Worm (Caenorhabditis elegans) whole organism, L1 larva: ENCODE results near the gene jun-1.

Experiments used
- C04F5.9 ChIP-seq: sonication (generic microtip); optimal IDR thresholded peaks from 2 replicates; lab custom pipeline; 2016; ENCODE audit warnings: missing genetic modification characterization, missing compliant biosample characterization
- C34B4.2 ChIP-seq: sonication (generic microtip); optimal IDR thresholded peaks from 2 replicates; lab custom pipeline; 2017; ENCODE audit warnings: mild to moderate bottlenecking, missing genetic modification characterization, missing compliant biosample characterization
- F16B12.6 ChIP-seq: fragments of 150-350 bp; optimal IDR thresholded peaks from 2 replicates; lab custom pipeline; 2014; ENCODE audit warnings: missing biosample characterization, missing genetic modification characterization
- ceh-88 ChIP-seq: fragments of 200-800 bp; sonication (Bioruptor generic); IDR thresholded peaks from 2 replicates; pipeline ENCODE4 v1.3.6; 2022; ENCODE audit warnings: missing genetic modification characterization, missing compliant biosample characterization
- dpl-1 ChIP-seq, 3 experiments: fragments of 150-350 bp in 2 of 3; sonication (generic microtip) in 1 of 3; optimal IDR thresholded peaks; 2 replicates each; lab custom pipeline; 2014 to 2017; ENCODE audit warnings: missing biosample characterization in 3 of 3, missing genetic modification characterization in 3 of 3, missing genetic modification reagents in 3 of 3
- dsc-1 ChIP-seq: sonication (generic microtip); optimal IDR thresholded peaks from 2 replicates; lab custom pipeline; 2016; ENCODE audit warnings: mild to moderate bottlenecking, missing genetic modification characterization, missing compliant biosample characterization
- efl-1 ChIP-seq, 4 experiments: fragments of 150-350 bp; optimal IDR thresholded peaks in 3 of 4; peaks in 1 of 4; 1 replicate in 1 of 4; 2 replicates in 3 of 4; lab custom pipeline; 2014; ENCODE audit warnings: missing biosample characterization in 2 of 4, missing genetic modification characterization in 2 of 4, missing genetic modification reagents in 2 of 4
- efl-3 ChIP-seq: fragments of 200-800 bp; sonication (Bioruptor generic); optimal IDR thresholded peaks from 2 replicates; lab custom pipeline; 2018; ENCODE audit warnings: mild to moderate bottlenecking, missing genetic modification characterization, missing compliant biosample characterization
- egl-13 ChIP-seq: sonication (generic microtip); optimal IDR thresholded peaks from 2 replicates; lab custom pipeline; 2016; ENCODE audit warnings: missing genotype, missing genetic modification reagents, missing genetic modification characterization, missing compliant biosample characterization
- egl-27 ChIP-seq, 2 experiments: fragments of 150-350 bp in 1 of 2; sonication (generic microtip); optimal IDR thresholded peaks; 3 replicates each; lab custom pipeline; 2017 to 2018; ENCODE audit warnings: missing biosample characterization in 2 of 2, missing genetic modification characterization in 2 of 2, missing genetic modification reagents in 2 of 2
- fkh-10 ChIP-seq: sonication (generic microtip); optimal IDR thresholded peaks from 2 replicates; lab custom pipeline; 2017; ENCODE audit warnings: missing biosample characterization, missing genetic modification reagents, missing genetic modification characterization
- fkh-8 ChIP-seq: sonication (generic microtip); optimal IDR thresholded peaks from 2 replicates; lab custom pipeline; 2016; ENCODE audit warnings: mild to moderate bottlenecking, missing genetic modification characterization, missing compliant biosample characterization
- fos-1 ChIP-seq: fragments of 150-350 bp; optimal IDR thresholded peaks from 2 replicates; lab custom pipeline; 2014; ENCODE audit warnings: missing biosample characterization, missing genetic modification characterization
- grh-1 ChIP-seq: fragments of 200-800 bp; sonication (Bioruptor generic); IDR thresholded peaks from 2 replicates; pipeline ENCODE4 v1.3.6; 2022; ENCODE audit warnings: missing genetic modification reagents, missing genetic modification characterization, missing compliant biosample characterization
- hlh-4 ChIP-seq: sonication (generic microtip); optimal IDR thresholded peaks from 2 replicates; lab custom pipeline; 2016; ENCODE audit warnings: mild to moderate bottlenecking, missing genetic modification characterization, missing compliant biosample characterization
- hpl-2 ChIP-seq: fragments of 150-350 bp; optimal IDR thresholded peaks from 2 replicates; lab custom pipeline; 2014; ENCODE audit warnings: missing biosample characterization, missing genetic modification reagents, missing genetic modification characterization
- irx-1 ChIP-seq: sonication (generic microtip); optimal IDR thresholded peaks from 2 replicates; lab custom pipeline; 2016; ENCODE audit warnings: missing genetic modification characterization, missing compliant biosample characterization
- lin-13 ChIP-seq: fragments of 150-350 bp; optimal IDR thresholded peaks from 2 replicates; lab custom pipeline; 2014; ENCODE audit warnings: missing biosample characterization, missing genetic modification reagents, missing genetic modification characterization
- lin-14 ChIP-seq: fragments of 200-800 bp; sonication (Bioruptor generic); optimal IDR thresholded peaks from 2 replicates; lab custom pipeline; 2018; ENCODE audit warnings: mild to moderate bottlenecking, missing genetic modification characterization, moderate library complexity, missing compliant biosample characterization
- lsy-2 ChIP-seq, 2 experiments: fragments of 150-350 bp; optimal IDR thresholded peaks; 2 replicates each; lab custom pipeline; 2014; ENCODE audit warnings: missing biosample characterization in 2 of 2, missing genetic modification characterization in 2 of 2
- mab-9 ChIP-seq: fragments of 200-800 bp; sonication (Bioruptor generic); IDR thresholded peaks from 2 replicates; pipeline ENCODE4 v1.3.6; 2022; ENCODE audit warnings: missing genetic modification reagents, missing genetic modification characterization, missing compliant biosample characterization
- mep-1 ChIP-seq: fragments of 150-350 bp; optimal IDR thresholded peaks from 2 replicates; lab custom pipeline; 2014; ENCODE audit warnings: missing biosample characterization, missing genetic modification characterization
- nhr-11 ChIP-seq: fragments of 150-350 bp; optimal IDR thresholded peaks from 2 replicates; lab custom pipeline; 2014; ENCODE audit warnings: missing biosample characterization, missing genetic modification characterization
- nhr-19 ChIP-seq: fragments of 200-800 bp; sonication (Bioruptor generic); conservative IDR thresholded peaks from 2 replicates; pipeline ENCODE4 v1.3.6; 2022; ENCODE audit warnings: missing genetic modification characterization, missing compliant biosample characterization
- nhr-47 ChIP-seq: sonication (generic microtip); optimal IDR thresholded peaks from 2 replicates; lab custom pipeline; 2016; ENCODE audit warnings: mild to moderate bottlenecking, missing genetic modification characterization, moderate library complexity, missing compliant biosample characterization
- nhr-71 ChIP-seq: sonication (generic microtip); optimal IDR thresholded peaks from 2 replicates; lab custom pipeline; 2016; ENCODE audit warnings: mild to moderate bottlenecking, missing genetic modification characterization, moderate library complexity, missing compliant biosample characterization
- nhr-76 ChIP-seq: sonication (generic microtip); optimal IDR thresholded peaks from 2 replicates; lab custom pipeline; 2017; ENCODE audit warnings: missing biosample characterization, missing genetic modification characterization
- nhr-77 ChIP-seq: fragments of 150-350 bp; optimal IDR thresholded peaks from 2 replicates; lab custom pipeline; 2014; ENCODE audit warnings: missing biosample characterization, missing genetic modification characterization
- nhr-84 ChIP-seq: sonication (generic microtip); optimal IDR thresholded peaks from 2 replicates; lab custom pipeline; 2017; ENCODE audit warnings: missing biosample characterization, missing genetic modification characterization
- nhr-85 ChIP-seq: sonication (generic microtip); peaks from one replicate; lab custom pipeline; 2016; ENCODE audit warnings: missing genetic modification characterization, inconsistent platforms, missing compliant biosample characterization
- nhr-90 ChIP-seq: sonication (generic microtip); optimal IDR thresholded peaks from 2 replicates; lab custom pipeline; 2016; ENCODE audit warnings: mild to moderate bottlenecking, missing genetic modification characterization, missing compliant biosample characterization; ENCODE audit not compliant: poor library complexity
- rnt-1 ChIP-seq: sonication (generic microtip); optimal IDR thresholded peaks from 2 replicates; lab custom pipeline; 2016; ENCODE audit warnings: mild to moderate bottlenecking, missing genetic modification characterization, moderate library complexity, missing compliant biosample characterization
- snpc-4 ChIP-seq: fragments of 150-350 bp; optimal IDR thresholded peaks from 2 replicates; lab custom pipeline; 2014; ENCODE audit warnings: missing biosample characterization, missing genetic modification characterization
- snu-23 ChIP-seq: sonication (generic microtip); optimal IDR thresholded peaks from 2 replicates; lab custom pipeline; 2016; ENCODE audit warnings: missing genetic modification characterization, missing compliant biosample characterization
- tbx-2 ChIP-seq: sonication (generic microtip); optimal IDR thresholded peaks from 2 replicates; lab custom pipeline; 2016; ENCODE audit warnings: missing genetic modification characterization, missing compliant biosample characterization
- tlp-1 ChIP-seq: fragments of 150-350 bp; optimal IDR thresholded peaks from 2 replicates; lab custom pipeline; 2014; ENCODE audit warnings: missing biosample characterization, missing genetic modification characterization
- unc-62 ChIP-seq: fragments of 150-350 bp; optimal IDR thresholded peaks from 2 replicates; lab custom pipeline; 2014; ENCODE audit warnings: missing biosample characterization, missing genetic modification reagents, missing genetic modification characterization
- unc-86 ChIP-seq: sonication (generic microtip); optimal IDR thresholded peaks from 2 replicates; lab custom pipeline; 2016; ENCODE audit warnings: missing genetic modification characterization, missing compliant biosample characterization
- vab-15 ChIP-seq: sonication (generic microtip); optimal IDR thresholded peaks from 2 replicates; lab custom pipeline; 2017; ENCODE audit warnings: missing genotype, mild to moderate bottlenecking, missing genetic modification characterization, missing compliant biosample characterization
- xbp-1 ChIP-seq: sonication (generic microtip); optimal IDR thresholded peaks from 2 replicates; lab custom pipeline; 2016; ENCODE audit warnings: missing genetic modification characterization, missing compliant biosample characterization
- zip-4 ChIP-seq: fragments of 200-800 bp; sonication (Bioruptor generic); optimal IDR thresholded peaks from 2 replicates; lab custom pipeline; 2018; ENCODE audit warnings: mild to moderate bottlenecking, missing genetic modification characterization, moderate library complexity, missing compliant biosample characterization

The jun-1 gene

ce11 chrII:9120813-9121554, 8.0 kb downstream of the jun-1 start:
- TF ChIP-seq unc-62 (GFP tag; lab: Kevin White, UChicago) (no peak), grh-1 (no peak), unc-86 (tag; lab: Kevin White, UChicago) (peak; percentile 57), hpl-2 (no peak), F16B12.6 (no peak), vab-15 (tag; lab: Kevin White, UChicago) (no peak), efl-1 (optimal IDR thresholded peaks at IDR 0.05; lab: Kevin White, UChicago) (no peak), efl-1 (GFP tag; optimal IDR thresholded peaks at IDR 0.05 in 1 of 2; lab: Kevin White, UChicago) (peak in 1 of 2 experiments; percentile 55), fkh-8 (peak; percentile 75), xbp-1 (tag; lab: Kevin White, UChicago) (no peak), fkh-10 (GFP tag; lab: Kevin White, UChicago) (peak; percentile 8), dsc-1 (peak; percentile 42), snpc-4 (no peak), hlh-4 (no peak), C34B4.2 (tag; lab: Kevin White, UChicago) (no peak), nhr-71 (tag; lab: Kevin White, UChicago) (peak; percentile 47), egl-13 (no peak), nhr-77 (tag; lab: Kevin White, UChicago) (no peak), mep-1 (tag; lab: Kevin White, UChicago) (no peak), irx-1 (no peak), nhr-47 (peak; percentile 53), egl-27 (tag; optimal IDR thresholded peaks at IDR 0.05; lab: Kevin White, UChicago) (no peak), lin-14 (GFP tag; lab: Kevin White, UChicago) (peak; percentile 55), ceh-88 (no peak), nhr-90 (tag; lab: Kevin White, UChicago) (no peak), dpl-1 (GFP tag; optimal IDR thresholded peaks at IDR 0.05; lab: Kevin White, UChicago) (no peak), fos-1 (no peak), nhr-19 (GFP tag; lab: Robert Waterston, UW) (no peak)
- TF ChIP-seq, all 84 proteins: peak for 8

- TF ChIP-seq irx-1: no peak
- TF ChIP-seq nhr-85 (tag; lab: Kevin White, UChicago): peak; percentile 69
- TF ChIP-seq, all 84 proteins: peak for 1
Observed at ce11 chrII:9124353-9124752, 11.4 kb downstream of the jun-1 start.

- TF ChIP-seq C04F5.9: no peak
- TF ChIP-seq tbx-2: no peak
- TF ChIP-seq nhr-11 (tag; lab: Kevin White, UChicago): no peak
- no peak for TF ChIP-seq nhr-90 (tag; lab: Kevin White, UChicago)
- no peak for TF ChIP-seq tlp-1 (tag; lab: Kevin White, UChicago)
- no peak for TF ChIP-seq snu-23 (GFP tag; lab: Kevin White, UChicago)
- no peak for TF ChIP-seq lin-13 (GFP tag; lab: Kevin White, UChicago)
- no peak for TF ChIP-seq zip-4 (GFP tag; lab: Kevin White, UChicago)
- no peak for TF ChIP-seq nhr-47
- TF ChIP-seq nhr-76 (tag; lab: Kevin White, UChicago): no peak
- TF ChIP-seq rnt-1 (tag; lab: Kevin White, UChicago): no peak
- no peak for TF ChIP-seq lsy-2 (tag; optimal IDR thresholded peaks at IDR 0.05; lab: Kevin White, UChicago)
- TF ChIP-seq irx-1: no peak
- TF ChIP-seq nhr-84: no peak
- no peak for TF ChIP-seq efl-3 (GFP tag; lab: Kevin White, UChicago)
- no peak for TF ChIP-seq mab-9 (GFP tag; lab: Robert Waterston, UW)
Observed at ce11 chrII:9125007-9125406, 12.1 kb downstream of the jun-1 start.
